Worm (Caenorhabditis elegans) whole organism, L1 larva: ENCODE data around the gene C18D11.7.

ENCODE experiments used
- dsc-1 ChIP-seq: sonication (generic microtip); optimal IDR thresholded peaks from 2 replicates; lab custom pipeline; 2016; ENCODE audit warnings: mild to moderate bottlenecking, missing genetic modification characterization, missing compliant biosample characterization
- lin-15B ChIP-seq: fragments of 150-350 bp; sonication (generic microtip); optimal IDR thresholded peaks from 3 replicates; lab custom pipeline; 2014; ENCODE audit warnings: missing biosample characterization, missing genetic modification characterization
- lin-35 ChIP-seq, 2 experiments: fragments of 150-350 bp; optimal IDR thresholded peaks; 2 replicates each; lab custom pipeline; 2014; ENCODE audit warnings: missing biosample characterization in 2 of 2, missing genetic modification characterization in 2 of 2, missing genetic modification reagents in 2 of 2
- nhr-11 ChIP-seq: fragments of 150-350 bp; optimal IDR thresholded peaks from 2 replicates; lab custom pipeline; 2014; ENCODE audit warnings: missing biosample characterization, missing genetic modification characterization
- nhr-77 ChIP-seq: fragments of 150-350 bp; optimal IDR thresholded peaks from 2 replicates; lab custom pipeline; 2014; ENCODE audit warnings: missing biosample characterization, missing genetic modification characterization
- skn-1 ChIP-seq: fragments of 150-350 bp; optimal IDR thresholded peaks from 2 replicates; lab custom pipeline; 2014; ENCODE audit warnings: missing biosample characterization, missing genetic modification characterization

- TF ChIP-seq dsc-1 (no peak), lin-15B (no peak), nhr-11 (tag; lab: Kevin White, UChicago) (no peak), skn-1 (no peak), nhr-77 (tag; lab: Kevin White, UChicago) (no peak), lin-35 (GFP tag; optimal IDR thresholded peaks at IDR 0.05; lab: Kevin White, UChicago) (no peak)
Observed at ce11 chrIII:11781800-11782199, 24.8 kb downstream of the C18D11.7 start, which contains the start of gene srd-74.
